Worm (Caenorhabditis elegans) whole organism, L4 larva: ENCODE measurements around the gene M60.4.

Source experiments
- F37D6.2 ChIP-seq: sonication (generic microtip); optimal IDR thresholded peaks from 2 replicates; lab custom pipeline; 2016; ENCODE audit warnings: mild to moderate bottlenecking, missing genetic modification characterization, missing compliant biosample characterization
- F44E2.7 ChIP-seq: fragments of 200-800 bp; sonication (Bioruptor generic); IDR thresholded peaks from 2 replicates; pipeline ENCODE4 v2.1.2; 2022; ENCODE audit warnings: missing genetic modification characterization, missing compliant biosample characterization
- F49E8.2 ChIP-seq: sonication (generic microtip); optimal IDR thresholded peaks from 2 replicates; lab custom pipeline; 2016; ENCODE audit warnings: missing compliant biosample characterization, mild to moderate bottlenecking, missing genetic modification characterization, borderline replicate concordance
- R02D3.7 ChIP-seq: fragments of 150-350 bp; sonication (generic microtip); optimal IDR thresholded peaks from 3 replicates; lab custom pipeline; 2014; ENCODE audit warnings: missing biosample characterization, missing genetic modification characterization
- Y5F2A.4 ChIP-seq: fragments of 200-800 bp; sonication (Bioruptor generic); optimal IDR thresholded peaks from 2 replicates; lab custom pipeline; 2018; ENCODE audit warnings: mild to moderate bottlenecking, missing genetic modification characterization, missing compliant biosample characterization
- ZK337.2 ChIP-seq: fragments of 200-800 bp; sonication (Bioruptor generic); IDR thresholded peaks from 2 replicates; pipeline ENCODE4 v1.3.6; 2022; ENCODE audit warnings: missing genetic modification reagents, missing genetic modification characterization, missing compliant biosample characterization
- aly-2 ChIP-seq: sonication (generic microtip); optimal IDR thresholded peaks from 2 replicates; lab custom pipeline; 2018; ENCODE audit warnings: missing biosample characterization, missing genetic modification characterization
- arid-1 ChIP-seq: fragments of 200-800 bp; sonication (Bioruptor generic); conservative IDR thresholded peaks from 2 replicates; pipeline ENCODE4 v1.3.6; 2022; ENCODE audit warnings: missing genetic modification reagents, missing genetic modification characterization, missing compliant biosample characterization
- attf-4 ChIP-seq: sonication (generic microtip); optimal IDR thresholded peaks from 3 replicates; lab custom pipeline; 2017; ENCODE audit warnings: missing biosample characterization, missing genetic modification characterization
- ceh-28 ChIP-seq: fragments of 150-350 bp; optimal IDR thresholded peaks from 2 replicates; lab custom pipeline; 2014; ENCODE audit warnings: missing biosample characterization, missing genetic modification reagents, missing genetic modification characterization
- cey-2 ChIP-seq: sonication (generic microtip); optimal IDR thresholded peaks from 3 replicates; lab custom pipeline; 2017; ENCODE audit warnings: missing genetic modification characterization, mild to moderate bottlenecking, missing compliant biosample characterization, antibody characterized with exemption, borderline replicate concordance; ENCODE audit not compliant: insufficient read depth
- daf-16 ChIP-seq, 3 experiments: sonication (generic microtip); optimal IDR thresholded peaks; 2 replicates each; lab custom pipeline; 2016 to 2017; ENCODE audit warnings: missing genetic modification characterization in 3 of 3, missing genetic modification reagents in 3 of 3, mild to moderate bottlenecking in 2 of 3, missing compliant biosample characterization in 2 of 3, missing biosample characterization in 1 of 3, moderate library complexity in 1 of 3
- daf-19 ChIP-seq: fragments of 200-800 bp; sonication (Bioruptor generic); conservative IDR thresholded peaks from 2 replicates; pipeline ENCODE4 v1.3.6; 2022; ENCODE audit warnings: missing genetic modification characterization, missing compliant biosample characterization
- dmd-8 ChIP-seq: fragments of 200-800 bp; sonication (Bioruptor generic); IDR thresholded peaks from 2 replicates; pipeline ENCODE4 v1.3.6; 2022; ENCODE audit warnings: missing genetic modification characterization, missing compliant biosample characterization
- dmd-9 ChIP-seq: fragments of 200-800 bp; sonication (Bioruptor generic); IDR thresholded peaks from 2 replicates; pipeline ENCODE4 v1.3.6; 2022; ENCODE audit warnings: missing genetic modification reagents, missing genetic modification characterization, missing compliant biosample characterization
- duxl-1 ChIP-seq: sonication (generic microtip); optimal IDR thresholded peaks from 2 replicates; lab custom pipeline; 2016; ENCODE audit warnings: mild to moderate bottlenecking, missing genetic modification characterization, moderate library complexity, missing compliant biosample characterization; ENCODE audit not compliant: poor library complexity
- egl-27 ChIP-seq: sonication (generic microtip); optimal IDR thresholded peaks from 3 replicates; lab custom pipeline; 2017; ENCODE audit warnings: missing biosample characterization, missing genetic modification reagents, missing genetic modification characterization
- fkh-10 ChIP-seq: fragments of 150-350 bp; optimal IDR thresholded peaks from 2 replicates; lab custom pipeline; 2014; ENCODE audit warnings: missing biosample characterization, missing genetic modification reagents, missing genetic modification characterization
- hlh-11 ChIP-seq: fragments of 200-800 bp; sonication (Bioruptor generic); optimal IDR thresholded peaks from 2 replicates; lab custom pipeline; 2018; ENCODE audit warnings: mild to moderate bottlenecking, missing genetic modification characterization, missing compliant biosample characterization
- hlh-30 ChIP-seq: sonication (generic microtip); optimal IDR thresholded peaks from 2 replicates; lab custom pipeline; 2017; ENCODE audit warnings: antibody characterized with exemption, mild to moderate bottlenecking, missing genetic modification characterization, missing compliant biosample characterization; ENCODE audit not compliant: insufficient read depth
- hmg-1.1 ChIP-seq: fragments of 200-800 bp; sonication (Bioruptor generic); IDR thresholded peaks from 2 replicates; pipeline ENCODE4 v1.3.6; 2022; ENCODE audit warnings: missing genetic modification reagents, missing genetic modification characterization, missing compliant biosample characterization
- jun-1 ChIP-seq: fragments of 150-350 bp; optimal IDR thresholded peaks from 2 replicates; lab custom pipeline; 2014; ENCODE audit warnings: missing biosample characterization, missing genetic modification reagents, missing genetic modification characterization
- lin-15B ChIP-seq: fragments of 150-350 bp; sonication (generic microtip); optimal IDR thresholded peaks from 3 replicates; lab custom pipeline; 2014; ENCODE audit warnings: missing biosample characterization, missing genetic modification characterization
- lir-3 ChIP-seq: sonication (generic microtip); optimal IDR thresholded peaks from 2 replicates; lab custom pipeline; 2016; ENCODE audit warnings: mild to moderate bottlenecking, missing genetic modification characterization, missing compliant biosample characterization
- madf-5 ChIP-seq, 2 experiments: fragments of 200-800 bp; sonication (Bioruptor generic); IDR thresholded peaks; 2 replicates each; pipeline ENCODE4 v1.3.6; 2022; ENCODE audit warnings: missing compliant biosample characterization in 2 of 2, missing genetic modification characterization in 2 of 2
- mdt-29 ChIP-seq: fragments of 200-800 bp; sonication (Bioruptor generic); IDR thresholded peaks from 2 replicates; pipeline ENCODE4 v1.3.6; 2022; ENCODE audit warnings: missing genetic modification reagents, missing genetic modification characterization, missing compliant biosample characterization
- mep-1 ChIP-seq: fragments of 150-350 bp; sonication (generic microtip); optimal IDR thresholded peaks from 3 replicates; lab custom pipeline; 2014; ENCODE audit warnings: missing biosample characterization, missing genetic modification characterization
- mxl-3 ChIP-seq: fragments of 200-800 bp; sonication (Bioruptor generic); optimal IDR thresholded peaks from 2 replicates; lab custom pipeline; 2018; ENCODE audit warnings: mild to moderate bottlenecking, missing genetic modification characterization, missing compliant biosample characterization
- nhr-102 ChIP-seq: sonication (generic microtip); optimal IDR thresholded peaks from 2 replicates; lab custom pipeline; 2016; ENCODE audit warnings: mild to moderate bottlenecking, missing genetic modification characterization, moderate library complexity, missing compliant biosample characterization
- nhr-42 ChIP-seq: fragments of 200-800 bp; sonication (Bioruptor generic); IDR thresholded peaks from 2 replicates; pipeline ENCODE4 v1.3.6; 2022; ENCODE audit warnings: missing genetic modification characterization, missing compliant biosample characterization
- nhr-6 ChIP-seq: fragments of 150-350 bp; optimal IDR thresholded peaks from 2 replicates; lab custom pipeline; 2014; ENCODE audit warnings: missing biosample characterization, missing genetic modification characterization
- nhr-77 ChIP-seq: fragments of 150-350 bp; optimal IDR thresholded peaks from 2 replicates; lab custom pipeline; 2014; ENCODE audit warnings: missing biosample characterization, missing genetic modification characterization
- php-3 ChIP-seq: fragments of 200-800 bp; sonication (Bioruptor generic); IDR thresholded peaks from 2 replicates; pipeline ENCODE4 v1.3.6; 2022; ENCODE audit warnings: missing genetic modification reagents, missing genetic modification characterization, missing compliant biosample characterization
- pqm-1 ChIP-seq: sonication (generic microtip); optimal IDR thresholded peaks from 2 replicates; lab custom pipeline; 2017; ENCODE audit warnings: missing biosample characterization, missing genetic modification characterization
- skn-1 ChIP-seq: fragments of 150-350 bp; optimal IDR thresholded peaks from 2 replicates; lab custom pipeline; 2014; ENCODE audit warnings: missing biosample characterization, missing genetic modification characterization
- snpc-1.2 ChIP-seq: fragments of 200-800 bp; sonication (Bioruptor generic); IDR thresholded peaks from 2 replicates; pipeline ENCODE4 v1.3.6; 2022; ENCODE audit warnings: missing genetic modification reagents, missing genetic modification characterization, missing compliant biosample characterization
- spr-1 ChIP-seq: sonication (generic microtip); optimal IDR thresholded peaks from 2 replicates; lab custom pipeline; 2016; ENCODE audit warnings: mild to moderate bottlenecking, missing genetic modification characterization, missing compliant biosample characterization
- tag-97 ChIP-seq: fragments of 200-800 bp; sonication (Bioruptor generic); IDR thresholded peaks from 2 replicates; pipeline ENCODE4 v1.3.6; 2022; ENCODE audit warnings: missing genetic modification characterization, missing compliant biosample characterization
- unc-130 ChIP-seq: sonication (generic microtip); optimal IDR thresholded peaks from 2 replicates; lab custom pipeline; 2016; ENCODE audit warnings: missing genetic modification reagents, missing genetic modification characterization, missing compliant biosample characterization
- unc-39 ChIP-seq: sonication (generic microtip); optimal IDR thresholded peaks from 2 replicates; lab custom pipeline; 2017; ENCODE audit warnings: missing biosample characterization, missing genetic modification characterization
- unc-62 ChIP-seq, 3 experiments: fragments of 150-350 bp in 1 of 3; sonication (generic microtip); optimal IDR thresholded peaks in 2 of 3; peaks in 1 of 3; 1 replicate in 1 of 3; 2 replicates in 2 of 3; lab custom pipeline; 2014 to 2017; ENCODE audit warnings: missing biosample characterization in 3 of 3, missing genetic modification characterization in 3 of 3, missing genetic modification reagents in 3 of 3, missing genotype in 1 of 3
- vab-7 ChIP-seq: fragments of 200-800 bp; sonication (Bioruptor generic); IDR thresholded peaks from 2 replicates; pipeline ENCODE4 v1.3.6; 2022; ENCODE audit warnings: missing genetic modification reagents, missing genetic modification characterization, missing compliant biosample characterization
- zag-1 ChIP-seq: fragments of 150-350 bp; optimal IDR thresholded peaks from 2 replicates; lab custom pipeline; 2014; ENCODE audit warnings: missing biosample characterization, missing genetic modification characterization
- zip-2 ChIP-seq: fragments of 150-350 bp; optimal IDR thresholded peaks from 2 replicates; lab custom pipeline; 2014; ENCODE audit warnings: missing biosample characterization, missing genetic modification characterization

Gene M60.4

DNA sequence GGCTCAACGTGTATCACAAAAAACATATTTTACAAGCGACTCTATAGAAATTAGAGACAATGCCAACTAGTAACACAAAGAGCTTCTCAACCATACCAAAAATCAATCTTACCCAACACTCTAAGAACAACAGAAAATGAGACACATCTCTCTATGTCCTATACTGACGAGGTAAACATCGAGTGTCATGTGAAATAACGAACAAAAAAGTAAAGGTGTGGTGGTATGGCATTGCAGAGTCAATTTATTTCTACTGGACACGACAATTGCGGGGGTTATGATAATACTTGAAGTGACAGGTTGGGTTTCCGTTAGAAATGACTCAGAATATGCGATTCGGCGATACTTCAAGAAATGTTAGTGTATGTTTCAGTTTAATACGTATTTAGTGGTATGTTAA, 401 bp upstream of the M60.4 start:
- no peak for TF ChIP-seq madf-5 (GFP tag; IDR thresholded peaks at IDR 0.05; lab: Robert Waterston, UW)
- no peak for TF ChIP-seq ceh-28 (tag; lab: Kevin White, UChicago)
- no peak for TF ChIP-seq daf-19 (GFP tag; lab: Robert Waterston, UW)
- TF ChIP-seq vab-7 (GFP tag; lab: Robert Waterston, UW) = no peak
- TF ChIP-seq hlh-11 (tag; lab: Kevin White, UChicago) = no peak
- TF ChIP-seq tag-97 (GFP tag; lab: Robert Waterston, UW) = no peak
- TF ChIP-seq nhr-6 = peak; percentile 40
- peak in 1 of 2 experiments; percentile 86 for TF ChIP-seq unc-62 (GFP tag; optimal IDR thresholded peaks at IDR 0.05 in 1 of 2; lab: Kevin White, UChicago)
- TF ChIP-seq unc-62 (tag; optimal IDR thresholded peaks at IDR 0.05; lab: Kevin White, UChicago) = no peak
- TF ChIP-seq daf-16 (GFP tag; optimal IDR thresholded peaks at IDR 0.05; lab: Kevin White, UChicago) = no peak
- peak; percentile 51 for TF ChIP-seq daf-16 (tag; optimal IDR thresholded peaks at IDR 0.05; lab: Kevin White, UChicago)
- peak; percentile 31 for TF ChIP-seq hlh-30 (tag; lab: Kevin White, UChicago)

DNA sequence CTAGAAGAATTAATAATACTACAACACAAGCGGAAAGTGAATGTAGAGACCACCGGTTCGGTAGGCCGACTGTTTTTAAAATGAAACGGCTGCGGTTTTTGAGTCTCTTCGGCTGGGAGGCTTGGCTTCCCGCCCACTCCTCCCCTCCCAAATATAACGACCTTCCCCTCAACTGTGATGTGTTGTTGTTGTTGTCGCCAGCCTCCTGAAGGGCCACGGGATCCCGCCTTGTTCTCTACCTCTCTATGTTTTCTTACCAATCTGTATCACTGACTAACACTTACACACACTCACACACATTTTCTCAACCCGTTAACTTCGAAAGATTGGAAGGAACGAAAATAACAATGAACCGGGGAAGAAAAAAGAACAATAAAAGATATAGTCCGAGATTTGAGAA, 2.6 kb downstream of the M60.4 start:
- TF ChIP-seq fkh-10 (GFP tag; lab: Kevin White, UChicago) (no peak), hmg-1.1 (GFP tag; lab: Robert Waterston, UW) (0 out of 2 replicates have a peak, but pooled peaks have one; percentile 24), skn-1 (tag; lab: Kevin White, UChicago) (no peak), unc-62 (GFP tag; optimal IDR thresholded peaks at IDR 0.05 in 1 of 2; lab: Kevin White, UChicago) (peak in 1 of 2 experiments; percentile 39), unc-62 (tag; optimal IDR thresholded peaks at IDR 0.05; lab: Kevin White, UChicago) (no peak), egl-27 (tag; lab: Kevin White, UChicago) (no peak), daf-16 (GFP tag; optimal IDR thresholded peaks at IDR 0.05; lab: Kevin White, UChicago) (peak in 1 of 2 experiments; percentile 72), daf-16 (tag; optimal IDR thresholded peaks at IDR 0.05; lab: Kevin White, UChicago) (no peak), hlh-30 (tag; lab: Kevin White, UChicago) (peak; percentile 58)
- TF ChIP-seq, all 104 proteins: peak for 4

DNA sequence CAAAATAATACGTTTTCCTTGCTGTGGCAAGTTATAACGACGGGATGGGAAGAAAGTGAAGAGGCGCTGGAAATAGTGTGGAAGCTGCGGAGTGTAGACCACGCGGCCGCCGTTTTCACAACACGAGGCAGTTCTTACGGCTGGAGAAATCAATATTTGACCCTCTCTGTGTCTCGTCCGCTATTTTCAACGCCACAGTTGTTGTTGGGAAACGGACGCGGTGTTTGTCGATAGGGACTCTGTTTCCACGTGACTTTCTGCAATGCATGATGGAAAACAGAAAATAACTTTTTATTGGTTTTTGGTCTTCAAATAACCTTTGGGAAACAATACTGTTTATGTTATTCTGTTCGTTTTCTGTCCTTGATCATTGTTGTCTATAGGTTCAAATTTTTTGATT, 4.3 kb downstream of the M60.4 start, which contains the start of gene K02A6.3:
Gene K02A6.3, minus strand, starts transcription at position 74 of the 400 bp plus-strand sequence.
- TF ChIP-seq egl-27 (tag; lab: Kevin White, UChicago) (no peak), snpc-1.2 (GFP tag; lab: Robert Waterston, UW) (no peak), daf-16 (GFP tag; optimal IDR thresholded peaks at IDR 0.05; lab: Kevin White, UChicago) (peak in 1 of 2 experiments; percentile 98), daf-16 (tag; optimal IDR thresholded peaks at IDR 0.05; lab: Kevin White, UChicago) (peak; percentile 100), zip-2 (tag; lab: Kevin White, UChicago) (peak; percentile 53), lin-15B (no peak), nhr-77 (tag; lab: Kevin White, UChicago) (peak; percentile 94), mdt-29 (GFP tag; lab: Robert Waterston, UW) (peak; percentile 66; the same call in 1 of the 2 replicates), Y5F2A.4 (no peak), lir-3 (tag; lab: Kevin White, UChicago) (no peak), dmd-9 (GFP tag; lab: Robert Waterston, UW) (no peak), nhr-102 (tag; lab: Kevin White, UChicago) (peak; percentile 82), arid-1 (GFP tag; lab: Robert Waterston, UW) (peak; percentile 37; the same call in 1 of the 2 replicates), zag-1 (tag; lab: Kevin White, UChicago) (no peak), F44E2.7 (GFP tag; lab: Robert Waterston, UW) (no peak), jun-1 (tag; lab: Kevin White, UChicago) (peak; percentile 78), unc-39 (tag; lab: Kevin White, UChicago) (no peak), F37D6.2 (peak; percentile 27), skn-1 (tag; lab: Kevin White, UChicago) (no peak), spr-1 (peak; percentile 3), mxl-3 (peak; percentile 100), attf-4 (tag; lab: Kevin White, UChicago) (no peak), dmd-8 (GFP tag; lab: Robert Waterston, UW) (no peak), cey-2 (tag; lab: Kevin White, UChicago) (no peak), ZK337.2 (no peak), mep-1 (peak; percentile 93), R02D3.7 (tag; lab: Kevin White, UChicago) (no peak), unc-130 (GFP tag; lab: Kevin White, UChicago) (no peak), F49E8.2 (no peak), nhr-6 (peak; percentile 54), php-3 (GFP tag; lab: Robert Waterston, UW) (peak; percentile 68), aly-2 (tag; lab: Kevin White, UChicago) (no peak), duxl-1 (tag; lab: Kevin White, UChicago) (no peak), nhr-42 (GFP tag; lab: Robert Waterston, UW) (no peak), pqm-1 (peak; percentile 41), vab-7 (GFP tag; lab: Robert Waterston, UW) (no peak; the same call in 1 of the 2 replicates)
